Fruit fly (Drosophila melanogaster) whole organism, prepupa: ENCODE data around the gene CG14301.

ENCODE experiments used
- CG10631 ChIP-seq: fragments of 200-800 bp; sonication (Bioruptor generic); optimal IDR thresholded peaks from 2 replicates; lab custom pipeline; 2016; ENCODE audit warnings: missing biosample characterization, missing genetic modification characterization
- CG10669 ChIP-seq: fragments of 200-800 bp; sonication (Bioruptor generic); optimal IDR thresholded peaks from 3 replicates; lab custom pipeline; 2018; ENCODE audit warnings: missing biosample characterization, mild to moderate bottlenecking, missing genetic modification characterization, moderate library complexity
- CG11294 ChIP-seq: fragments of 200-800 bp; sonication (Bioruptor generic); IDR thresholded peaks from 2 replicates; pipeline ENCODE4 v1.3.6; 2022; ENCODE audit warnings: missing biosample characterization, missing genetic modification characterization
- CG11762 ChIP-seq: fragments of 200-800 bp; sonication (Bioruptor generic); optimal IDR thresholded peaks from 3 replicates; lab custom pipeline; 2016; ENCODE audit warnings: missing biosample characterization, missing genetic modification characterization; ENCODE audit not compliant: insufficient read depth
- CG15336 ChIP-seq: fragments of 200-800 bp; sonication (Bioruptor generic); IDR thresholded peaks from 2 replicates; pipeline ENCODE4 v1.3.6; 2022; ENCODE audit warnings: missing biosample characterization, missing genetic modification characterization
- CG1621 ChIP-seq: fragments of 200-800 bp; sonication (Bioruptor generic); optimal IDR thresholded peaks from 3 replicates; lab custom pipeline; 2018; ENCODE audit warnings: missing biosample characterization, mild to moderate bottlenecking, missing genetic modification characterization
- CG16779 ChIP-seq: fragments of 200-800 bp; sonication (Bioruptor generic); optimal IDR thresholded peaks from 3 replicates; lab custom pipeline; 2017; ENCODE audit warnings: missing biosample characterization, mild to moderate bottlenecking, missing genetic modification characterization
- CG3032 ChIP-seq: fragments of 200-800 bp; optimal IDR thresholded peaks from 2 replicates; lab custom pipeline; 2019; ENCODE audit warnings: missing biosample characterization, mild to moderate bottlenecking, missing genetic modification characterization, moderate library complexity
- CG31627 ChIP-seq: fragments of 200-800 bp; sonication (Bioruptor generic); optimal IDR thresholded peaks from 3 replicates; lab custom pipeline; 2016; ENCODE audit warnings: missing biosample characterization, missing genetic modification characterization
- CG32006 ChIP-seq: fragments of 200-800 bp; sonication (Bioruptor generic); optimal IDR thresholded peaks from 3 replicates; lab custom pipeline; 2017; ENCODE audit warnings: missing biosample characterization, mild to moderate bottlenecking, missing genetic modification characterization
- CG34406 ChIP-seq: fragments of 200-800 bp; sonication (Bioruptor generic); optimal IDR thresholded peaks from 3 replicates; lab custom pipeline; 2016; ENCODE audit warnings: missing biosample characterization, missing genetic modification characterization
- CG4318 ChIP-seq: fragments of 200-800 bp; sonication (Bioruptor generic); optimal IDR thresholded peaks from 3 replicates; lab custom pipeline; 2017; ENCODE audit warnings: missing biosample characterization, mild to moderate bottlenecking, missing genetic modification characterization
- CG6163 ChIP-seq: fragments of 200-800 bp; sonication (Bioruptor generic); IDR thresholded peaks from 3 replicates; pipeline ENCODE4 v1.3.6; 2022; ENCODE audit warnings: missing biosample characterization, missing genetic modification characterization
- CG6276 ChIP-seq: fragments of 200-800 bp; sonication (Bioruptor generic); optimal IDR thresholded peaks from 2 replicates; lab custom pipeline; 2017; ENCODE audit warnings: missing biosample characterization, mild to moderate bottlenecking, missing genetic modification characterization
- CG6808 ChIP-seq: fragments of 200-800 bp; sonication (Bioruptor generic); optimal IDR thresholded peaks from 3 replicates; lab custom pipeline; 2017; ENCODE audit warnings: missing biosample characterization, missing genetic modification characterization, mild to moderate bottlenecking, moderate library complexity, missing genetic modification reagents
- CG6854 ChIP-seq: fragments of 200-800 bp; sonication (Bioruptor generic); optimal IDR thresholded peaks from 2 replicates; lab custom pipeline; 2017; ENCODE audit warnings: missing biosample characterization, mild to moderate bottlenecking, missing genetic modification characterization
- CG7368 ChIP-seq: fragments of 200-800 bp; sonication (Bioruptor generic); optimal IDR thresholded peaks from 3 replicates; lab custom pipeline; 2016; ENCODE audit warnings: missing biosample characterization, missing genetic modification characterization
- CG8119 ChIP-seq: fragments of 200-800 bp; sonication (Bioruptor generic); IDR thresholded peaks from 3 replicates; pipeline ENCODE4 v1.3.6; 2022; ENCODE audit warnings: missing biosample characterization, missing genetic modification characterization
- CG8319 ChIP-seq: fragments of 200-800 bp; sonication (Bioruptor generic); optimal IDR thresholded peaks from 3 replicates; lab custom pipeline; 2016; ENCODE audit warnings: missing biosample characterization, missing genetic modification characterization
- CG9139 ChIP-seq: fragments of 200-800 bp; sonication (Bioruptor generic); optimal IDR thresholded peaks from 3 replicates; lab custom pipeline; 2017; ENCODE audit warnings: missing biosample characterization, mild to moderate bottlenecking, missing genetic modification characterization
- Eip78C ChIP-seq: fragments of 200-800 bp; sonication (Bioruptor generic); peaks from one replicate; lab custom pipeline; 2016; ENCODE audit warnings: missing biosample characterization, missing genetic modification characterization
- Eip93F ChIP-seq: fragments of 200-800 bp; sonication (Bioruptor generic); optimal IDR thresholded peaks from 2 replicates; lab custom pipeline; 2016; ENCODE audit warnings: missing biosample characterization, mild to moderate bottlenecking, missing genetic modification characterization
- Ets96B ChIP-seq: fragments of 200-800 bp; optimal IDR thresholded peaks from 2 replicates; lab custom pipeline; 2019; ENCODE audit warnings: missing biosample characterization, mild to moderate bottlenecking, missing genetic modification characterization, moderate library complexity
- Gug ChIP-seq: fragments of 200-800 bp; sonication (Bioruptor generic); IDR thresholded peaks from 2 replicates; pipeline ENCODE4 v1.3.6; 2022; ENCODE audit warnings: missing biosample characterization, missing genetic modification characterization
- Hr38 ChIP-seq: sonication (Bioruptor generic); optimal IDR thresholded peaks from 2 replicates; lab custom pipeline; 2016; ENCODE audit warnings: missing biosample characterization, missing genetic modification characterization
- Hr39 ChIP-seq: fragments of 200-800 bp; sonication (Bioruptor generic); optimal IDR thresholded peaks from 2 replicates; lab custom pipeline; 2016; ENCODE audit warnings: missing biosample characterization, missing genetic modification characterization
- Hr4 ChIP-seq: fragments of 200-800 bp; sonication (Bioruptor generic); optimal IDR thresholded peaks from 3 replicates; lab custom pipeline; 2016; ENCODE audit warnings: missing biosample characterization, missing genetic modification characterization
- Smox ChIP-seq: fragments of 200-800 bp; sonication (Bioruptor generic); optimal IDR thresholded peaks from 3 replicates; lab custom pipeline; 2016; ENCODE audit warnings: missing biosample characterization, missing genetic modification characterization
- Sox102F ChIP-seq: fragments of 200-800 bp; sonication (Bioruptor generic); optimal IDR thresholded peaks from 2 replicates; lab custom pipeline; 2016; ENCODE audit warnings: missing biosample characterization, mild to moderate bottlenecking, missing genetic modification characterization
- Sox14 ChIP-seq: fragments of 200-800 bp; sonication (Bioruptor generic); optimal IDR thresholded peaks from 3 replicates; lab custom pipeline; 2016; ENCODE audit warnings: missing biosample characterization, missing genetic modification characterization
- Sox15 ChIP-seq: fragments of 200-800 bp; sonication (Bioruptor generic); optimal IDR thresholded peaks from 3 replicates; lab custom pipeline; 2016; ENCODE audit warnings: missing biosample characterization, missing genetic modification characterization
- achi ChIP-seq: fragments of 200-800 bp; sonication (Bioruptor generic); optimal IDR thresholded peaks from 3 replicates; lab custom pipeline; 2016; ENCODE audit warnings: missing biosample characterization, missing genetic modification characterization
- acj6 ChIP-seq: fragments of 200-800 bp; sonication (Bioruptor generic); optimal IDR thresholded peaks from 3 replicates; lab custom pipeline; 2016; ENCODE audit warnings: missing biosample characterization, missing genetic modification characterization
- cyc ChIP-seq: fragments of 200-800 bp; sonication (Bioruptor generic); optimal IDR thresholded peaks from 3 replicates; lab custom pipeline; 2016; ENCODE audit warnings: missing biosample characterization, missing genetic modification characterization
- dac ChIP-seq: fragments of 200-800 bp; sonication (Bioruptor generic); optimal IDR thresholded peaks from 2 replicates; lab custom pipeline; 2017; ENCODE audit warnings: missing biosample characterization, mild to moderate bottlenecking, missing genetic modification characterization
- dsx ChIP-seq: fragments of 200-800 bp; optimal IDR thresholded peaks from 3 replicates; lab custom pipeline; 2019; ENCODE audit warnings: missing biosample characterization, mild to moderate bottlenecking, missing genetic modification characterization, moderate library complexity; ENCODE audit not compliant: poor library complexity, severe bottlenecking
- eg ChIP-seq: fragments of 200-800 bp; sonication (Bioruptor generic); IDR thresholded peaks from 3 replicates; pipeline ENCODE4 v1.3.6; 2022; ENCODE audit warnings: missing biosample characterization, missing genetic modification characterization
- esn ChIP-seq: fragments of 200-800 bp; sonication (Bioruptor generic); optimal IDR thresholded peaks from 2 replicates; lab custom pipeline; 2016; ENCODE audit warnings: missing biosample characterization, mild to moderate bottlenecking, missing genetic modification characterization, moderate library complexity
- fd59A ChIP-seq: fragments of 200-800 bp; sonication (Bioruptor generic); optimal IDR thresholded peaks from 2 replicates; lab custom pipeline; 2017; ENCODE audit warnings: missing biosample characterization, mild to moderate bottlenecking, missing genetic modification characterization, missing genetic modification reagents
- fd85E ChIP-seq: fragments of 200-800 bp; sonication (Bioruptor generic); optimal IDR thresholded peaks from 3 replicates; lab custom pipeline; 2016; ENCODE audit warnings: missing biosample characterization, missing genetic modification characterization
- fkh ChIP-seq: fragments of 200-800 bp; sonication (Bioruptor generic); optimal IDR thresholded peaks from 3 replicates; lab custom pipeline; 2017; ENCODE audit warnings: missing biosample characterization, mild to moderate bottlenecking, missing genetic modification characterization, moderate library complexity
- pdm3 ChIP-seq: fragments of 200-800 bp; sonication (Bioruptor generic); optimal IDR thresholded peaks from 3 replicates; lab custom pipeline; 2016; ENCODE audit warnings: missing biosample characterization, missing genetic modification characterization
- salr ChIP-seq, 2 experiments: fragments of 200-800 bp; sonication (Bioruptor generic); optimal IDR thresholded peaks; 3 replicates each; lab custom pipeline; 2016 to 2018; ENCODE audit warnings: missing biosample characterization in 2 of 2, missing genetic modification characterization in 2 of 2, mild to moderate bottlenecking in 1 of 2
- ss ChIP-seq, 2 experiments: fragments of 200-800 bp; sonication (Bioruptor generic); optimal IDR thresholded peaks; 2 replicates in 1 of 2; 3 replicates in 1 of 2; lab custom pipeline; 2017 to 2018; ENCODE audit warnings: mild to moderate bottlenecking in 2 of 2, missing biosample characterization in 2 of 2, missing genetic modification characterization in 2 of 2, moderate library complexity in 1 of 2
- svp ChIP-seq: fragments of 200-800 bp; sonication (Bioruptor generic); peaks from one replicate; lab custom pipeline; 2016; ENCODE audit warnings: missing biosample characterization, missing genetic modification characterization
- topi ChIP-seq: fragments of 200-800 bp; sonication (Bioruptor generic); optimal IDR thresholded peaks from 3 replicates; lab custom pipeline; 2016; ENCODE audit warnings: missing biosample characterization, missing genetic modification characterization
- vri ChIP-seq: fragments of 200-800 bp; sonication (Bioruptor generic); optimal IDR thresholded peaks from 3 replicates; lab custom pipeline; 2016; ENCODE audit warnings: missing biosample characterization, mild to moderate bottlenecking, missing genetic modification characterization

The CG14301 gene

DNA sequence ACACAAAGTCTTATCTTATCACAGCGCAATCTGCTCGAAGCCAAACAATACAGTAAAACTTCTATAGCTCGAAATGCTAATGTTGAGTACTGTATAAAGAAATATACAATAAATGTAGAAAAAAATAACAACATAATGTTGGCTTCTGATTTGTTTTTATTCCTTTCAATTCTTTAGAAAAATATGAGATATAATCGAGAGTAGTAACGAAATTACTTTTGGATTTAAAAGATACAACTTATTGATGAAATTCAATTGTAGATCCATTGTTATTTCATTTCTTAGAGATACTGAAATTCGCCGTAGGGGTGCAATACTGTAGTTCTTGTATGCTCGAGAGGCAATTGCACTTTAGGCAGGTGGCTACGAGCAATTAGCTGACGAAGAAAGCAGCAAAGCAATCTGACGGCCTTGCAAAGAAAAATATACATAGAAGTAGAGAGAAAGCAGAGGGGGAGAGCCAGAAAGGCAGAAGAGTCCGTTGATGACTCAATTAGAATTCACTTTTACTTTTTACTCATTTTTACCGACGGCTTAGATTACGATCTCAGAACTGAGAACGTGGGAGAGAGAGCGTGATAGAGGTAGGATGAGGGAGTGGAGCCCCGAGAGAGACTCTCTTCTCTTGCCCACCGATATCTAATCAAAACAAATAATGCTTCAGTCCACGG is 29.3 kb upstream of the CG14301 start (continued):
- TF ChIP-seq CG6808 (GFP tag; lab: Kevin White, UChicago), result no peak
- TF ChIP-seq pdm3, result no peak
- peak; percentile 73 for TF ChIP-seq esn
- no peak for TF ChIP-seq CG6854 (GFP tag; lab: Kevin White, UChicago)
- TF ChIP-seq Hr38 (GFP tag; lab: Kevin White, UChicago), result no peak
- no peak for TF ChIP-seq CG32006 (GFP tag; lab: Kevin White, UChicago)
- TF ChIP-seq Eip78C, result peak; percentile 95
- TF ChIP-seq Eip93F (GFP tag; lab: Kevin White, UChicago), result no peak
- TF ChIP-seq ss (GFP tag; optimal IDR thresholded peaks at IDR 0.05; lab: Kevin White, UChicago), result no peak
- peak; percentile 44 for TF ChIP-seq Hr39
- peak; percentile 51 for TF ChIP-seq achi (GFP tag; lab: Kevin White, UChicago)
- no peak for TF ChIP-seq CG16779
- TF ChIP-seq fd59A (GFP tag; lab: Kevin White, UChicago), result peak; percentile 1
- TF ChIP-seq Gug, result peak; percentile 51
- TF ChIP-seq dsx, result peak; percentile 49
- TF ChIP-seq CG15336 (GFP tag; lab: Robert Waterston, UW), result peak; percentile 68

DNA sequence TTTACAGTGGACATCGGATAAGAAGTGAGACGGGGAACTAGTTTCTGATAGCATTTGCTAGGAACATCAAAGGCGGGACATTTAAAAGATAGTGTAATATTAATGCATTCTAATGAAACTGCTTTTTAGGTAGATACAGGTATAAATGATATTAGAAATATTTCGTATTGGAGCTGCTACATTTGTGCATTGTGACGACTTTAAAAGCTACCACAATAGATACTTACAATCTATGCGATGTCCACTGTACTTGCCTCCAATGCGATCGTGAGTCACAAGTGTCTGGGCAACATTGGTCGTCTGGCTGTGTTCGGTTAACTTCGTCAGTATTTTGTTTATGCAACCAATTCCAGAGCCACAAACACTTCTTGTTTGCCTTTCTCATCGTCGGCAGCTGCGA is 28.6 kb upstream of the CG14301 start:
- peak; percentile 49 for TF ChIP-seq CG34406 (GFP tag; lab: Kevin White, UChicago)
- TF ChIP-seq acj6 (GFP tag; lab: Kevin White, UChicago), result peak; percentile 72
- peak; percentile 62 for TF ChIP-seq cyc (GFP tag; lab: Kevin White, UChicago)
- peak; percentile 79; the same call in 2 of the 3 replicates for TF ChIP-seq CG6163 (GFP tag; lab: Robert Waterston, UW)
- no peak for TF ChIP-seq Hr38 (GFP tag; lab: Kevin White, UChicago)
- peak; percentile 69 for TF ChIP-seq achi (GFP tag; lab: Kevin White, UChicago)
- TF ChIP-seq eg (GFP tag; lab: Robert Waterston, UW), result peak; percentile 80
- TF ChIP-seq esn, result peak; percentile 58
- TF ChIP-seq CG15336 (GFP tag; lab: Robert Waterston, UW), result peak; percentile 80
- no peak for TF ChIP-seq CG6276 (GFP tag; lab: Kevin White, UChicago)
- peak; percentile 54 for TF ChIP-seq fd59A (GFP tag; lab: Kevin White, UChicago)
- peak; percentile 74 for TF ChIP-seq CG8119 (GFP tag; lab: Robert Waterston, UW)
- TF ChIP-seq CG6854 (GFP tag; lab: Kevin White, UChicago), result no peak
- TF ChIP-seq CG10631 (GFP tag; lab: Kevin White, UChicago), result no peak
- peak; percentile 34 for TF ChIP-seq CG1621 (tag; lab: Kevin White, UChicago)
- no peak for TF ChIP-seq Hr39
- TF ChIP-seq CG11762 (GFP tag; lab: Kevin White, UChicago), result peak; percentile 57
- no peak for TF ChIP-seq dsx
- TF ChIP-seq fd85E (GFP tag; lab: Kevin White, UChicago), result no peak
- no peak for TF ChIP-seq Smox (GFP tag; lab: Kevin White, UChicago)
- peak; percentile 62 for TF ChIP-seq CG31627
- TF ChIP-seq CG7368 (GFP tag; lab: Kevin White, UChicago), result peak; percentile 17
- peak; percentile 82 for TF ChIP-seq CG32006 (GFP tag; lab: Kevin White, UChicago)
- TF ChIP-seq Eip78C, result peak; percentile 93
- TF ChIP-seq svp (GFP tag; lab: Kevin White, UChicago), result no peak
- TF ChIP-seq fkh (GFP tag; lab: Kevin White, UChicago), result peak; percentile 2
- TF ChIP-seq CG3032 (tag; lab: Kevin White, UChicago), result peak; percentile 72
- TF ChIP-seq Sox102F (GFP tag; lab: Kevin White, UChicago), result no peak
- TF ChIP-seq Eip93F (GFP tag; lab: Kevin White, UChicago), result no peak
- peak; percentile 3 for TF ChIP-seq CG8319 (GFP tag; lab: Kevin White, UChicago)
- TF ChIP-seq salr (GFP tag; optimal IDR thresholded peaks at IDR 0.05; lab: Kevin White, UChicago), result peak in 1 of 2 experiments; percentile 66
- TF ChIP-seq CG9139, result no peak
- TF ChIP-seq CG16779, result peak; percentile 50
- peak; percentile 45 for TF ChIP-seq dac (GFP tag; lab: Kevin White, UChicago)
- TF ChIP-seq Ets96B, result peak; percentile 75
- TF ChIP-seq Sox15 (GFP tag; lab: Kevin White, UChicago), result no peak
- peak; percentile 76 for TF ChIP-seq Sox14 (GFP tag; lab: Kevin White, UChicago)
- peak; percentile 68 for TF ChIP-seq topi (GFP tag; lab: Kevin White, UChicago)
- no peak for TF ChIP-seq Hr4 (GFP tag; lab: Kevin White, UChicago)
- TF ChIP-seq vri (GFP tag; lab: Kevin White, UChicago), result peak; percentile 37
- peak; percentile 64 for TF ChIP-seq CG10669
- TF ChIP-seq CG11294 (GFP tag; lab: Robert Waterston, UW), result peak; percentile 64
- no peak for TF ChIP-seq CG4318
- TF ChIP-seq Gug, result peak; percentile 57
